Fruit fly (Drosophila melanogaster): Measurements from ENCODE around the gene ninaA.
A peak's percentile ranks its signal among the peaks of the same experiment; 100 is the strongest.

The ninaA gene

DNA sequence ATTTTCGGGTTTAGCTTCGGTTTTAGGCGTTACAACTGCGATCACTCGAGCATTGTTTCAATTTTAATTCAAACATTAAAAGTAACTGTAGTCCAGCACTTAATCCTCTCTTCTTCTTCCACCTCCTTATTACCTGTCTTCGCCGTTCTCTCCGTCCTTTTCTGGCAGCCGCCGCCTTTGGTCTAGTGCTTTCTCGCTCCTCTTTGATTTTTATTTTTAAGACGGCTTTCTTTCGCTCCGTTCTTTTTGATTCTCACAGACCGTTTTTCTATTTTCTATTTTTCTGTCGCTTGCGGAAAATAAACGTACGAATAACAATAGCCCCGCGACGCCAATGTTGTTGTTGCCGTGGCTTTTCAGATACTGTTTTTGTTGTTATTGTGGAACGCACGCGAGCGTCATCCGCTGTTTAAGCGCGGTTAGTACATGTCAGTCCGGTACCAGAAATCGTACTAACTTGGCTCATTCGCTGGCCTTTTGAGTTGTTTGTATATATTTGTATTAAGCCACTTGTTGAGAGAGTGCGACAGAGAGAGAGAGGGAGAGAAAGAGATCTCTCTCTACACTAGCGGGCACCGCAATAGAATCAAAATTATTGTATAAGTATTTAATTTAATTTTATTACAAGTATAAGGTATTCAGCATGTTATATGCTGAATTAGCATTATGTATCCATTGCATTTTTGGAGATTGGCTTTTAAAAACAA, 9.1 kb upstream of the ninaA start, which contains the start of gene aru (continued):
- TF ChIP-seq wor (GFP tag; IDR thresholded peaks at IDR 0.05) (no peak), CG2712 (tag; optimal IDR thresholded peaks at IDR 0.05) (peak; percentile 55), CG30431 (GFP tag; optimal IDR thresholded peaks at IDR 0.05) (no peak), trem (tag; optimal IDR thresholded peaks at IDR 0.05) (peak; percentile 12), zfh1 (GFP tag; IDR thresholded peaks at IDR 0.05) (no peak), maf-S (GFP tag; optimal IDR thresholded peaks at IDR 0.05) (no peak), scrt (GFP tag; optimal IDR thresholded peaks at IDR 0.05) (peak; percentile 63), gcm (GFP tag; optimal IDR thresholded peaks at IDR 0.05) (peak; percentile 50), sima (GFP tag; optimal IDR thresholded peaks at IDR 0.05) (no peak), CG17385 (GFP tag; optimal IDR thresholded peaks at IDR 0.05) (peak; percentile 46), Myb (GFP tag; optimal IDR thresholded peaks at IDR 0.05) (no peak), E2f2 (GFP tag; IDR thresholded peaks at IDR 0.05) (peak; percentile 29; the same call in 1 of the 2 replicates), inv (GFP tag; IDR thresholded peaks at IDR 0.05; ENCODE audit: partially characterized antibody) (no peak), stc (GFP tag; IDR thresholded peaks at IDR 0.05) (0 out of 2 replicates have a peak, but pooled peaks have one; percentile 30), HLHmδ (GFP tag; optimal IDR thresholded peaks at IDR 0.05) (no peak), ap (GFP tag; IDR thresholded peaks at IDR 0.05) (no peak), CG42726 (GFP tag; IDR thresholded peaks at IDR 0.05; ENCODE audit: partially characterized antibody) (no peak; the same call in 1 of the 2 replicates), pita (GFP tag; optimal IDR thresholded peaks at IDR 0.05) (no peak), CG4820 (GFP tag; optimal IDR thresholded peaks at IDR 0.05) (no peak), wek (GFP tag; optimal IDR thresholded peaks at IDR 0.05) (peak; percentile 16), Rfx (GFP tag; IDR thresholded peaks at IDR 0.05) (peak; percentile 29; the same call in 1 of the 2 replicates), Dad (GFP tag; optimal IDR thresholded peaks at IDR 0.05) (no peak), dpn (GFP tag; optimal IDR thresholded peaks at IDR 0.05) (no peak), Nf-YC (tag; optimal IDR thresholded peaks at IDR 0.05) (peak; percentile 27), CG17568 (GFP tag; optimal IDR thresholded peaks at IDR 0.05) (peak; percentile 67), jumu (GFP tag; optimal IDR thresholded peaks at IDR 0.05) (no peak), H2.0 (GFP tag; IDR thresholded peaks at IDR 0.05) (no peak), CG3407 (GFP tag; optimal IDR thresholded peaks at IDR 0.05) (peak; percentile 25), Scr (GFP tag; IDR thresholded peaks at IDR 0.05; ENCODE audit: partially characterized antibody) (peak; percentile 25; the same call in 1 of the 2 replicates), CG17186 (GFP tag; optimal IDR thresholded peaks at IDR 0.05) (no peak), HHEX (GFP tag; optimal IDR thresholded peaks at IDR 0.05) (peak; percentile 37), CG8478 (optimal IDR thresholded peaks at IDR 0.05) (no peak), CG7556 (GFP tag; optimal IDR thresholded peaks at IDR 0.05) (peak; percentile 29), vfl (GFP tag; optimal IDR thresholded peaks at IDR 0.05) (no peak), gfzf (GFP tag; optimal IDR thresholded peaks at IDR 0.05) (no peak), Ravus (GFP tag; IDR thresholded peaks at IDR 0.05) (no peak), Hr3 (GFP tag; optimal IDR thresholded peaks at IDR 0.05) (no peak), CG2875 (GFP tag; optimal IDR thresholded peaks at IDR 0.05) (no peak), nerfin-1 (tag; optimal IDR thresholded peaks at IDR 0.05) (no peak), dmrt11E (tag; optimal IDR thresholded peaks at IDR 0.05) (peak; percentile 36), bigmax (GFP tag; optimal IDR thresholded peaks at IDR 0.05) (no peak), Xrp1 (GFP tag; IDR thresholded peaks at IDR 0.05) (peak; percentile 30; the same call in 1 of the 2 replicates), her (GFP tag; optimal IDR thresholded peaks at IDR 0.05) (no peak), CG10321 (GFP tag; IDR thresholded peaks at IDR 0.05) (no peak), Lpt (GFP tag; optimal IDR thresholded peaks at IDR 0.05) (peak; percentile 4), CG2129 (GFP tag; IDR thresholded peaks at IDR 0.05; ENCODE audit: partially characterized antibody) (no peak), CG4328 (GFP tag; optimal IDR thresholded peaks at IDR 0.05) (no peak), Bgb (GFP tag; IDR thresholded peaks at IDR 0.05; ENCODE audit: partially characterized antibody) (0 out of 2 replicates have a peak, but pooled peaks have one; percentile 18), CG15514 (GFP tag; optimal IDR thresholded peaks at IDR 0.05) (peak; percentile 21)

All from whole organism, embryonic.